Fruit fly (Drosophila melanogaster) whole organism, embryonic: Measurements from ENCODE around the gene PH4alphaNE2.
A peak's percentile ranks its signal among the peaks of the same experiment; 100 is the strongest.

ENCODE experiments used
- Atf3 ChIP-seq: fragments of 200-800 bp; sonication (Bioruptor generic); optimal IDR thresholded peaks from 3 replicates; lab custom pipeline; 2016; ENCODE audit warnings: missing biosample characterization, missing genetic modification characterization
- B-H1 ChIP-seq: fragments of 200-800 bp; sonication (Bioruptor generic); IDR thresholded peaks from 3 replicates; pipeline ENCODE4 v1.3.6; 2022; ENCODE audit warnings: missing biosample characterization, missing genetic modification characterization
- B-H2 ChIP-seq: fragments of 200-800 bp; sonication (Bioruptor generic); optimal IDR thresholded peaks from 2 replicates; lab custom pipeline; 2018; ENCODE audit warnings: missing biosample characterization, mild to moderate bottlenecking, missing genetic modification characterization
- CG11398 ChIP-seq: fragments of 200-800 bp; sonication (Bioruptor generic); optimal IDR thresholded peaks from 2 replicates; lab custom pipeline; 2016; ENCODE audit warnings: missing biosample characterization, missing genetic modification characterization
- CG13123 ChIP-seq: fragments of 200-800 bp; sonication (Bioruptor generic); optimal IDR thresholded peaks from 2 replicates; lab custom pipeline; 2016; ENCODE audit warnings: missing biosample characterization, missing genetic modification characterization
- CG13624 ChIP-seq: fragments of 200-800 bp; sonication (Bioruptor generic); optimal IDR thresholded peaks from 2 replicates; lab custom pipeline; 2016; ENCODE audit warnings: missing biosample characterization, missing genetic modification characterization
- CG1603 ChIP-seq: fragments of 200-800 bp; sonication (Bioruptor generic); optimal IDR thresholded peaks from 2 replicates; lab custom pipeline; 2019; ENCODE audit warnings: missing biosample characterization, mild to moderate bottlenecking, missing genetic modification characterization, moderate library complexity
- CG16813 ChIP-seq: fragments of 200-800 bp; sonication (Bioruptor generic); IDR thresholded peaks from 3 replicates; pipeline ENCODE4 v1.3.6; 2022; ENCODE audit warnings: missing biosample characterization, missing genetic modification characterization; ENCODE audit not compliant: partially characterized antibody
- CG2129 ChIP-seq: fragments of 200-800 bp; sonication (Bioruptor generic); IDR thresholded peaks from 2 replicates; pipeline ENCODE4 v1.3.6; 2022; ENCODE audit warnings: missing biosample characterization, missing genetic modification characterization; ENCODE audit not compliant: partially characterized antibody
- CG2199 ChIP-seq: fragments of 200-800 bp; sonication (Bioruptor generic); IDR thresholded peaks from 3 replicates; pipeline ENCODE4 v1.3.6; 2022; ENCODE audit warnings: missing biosample characterization, missing genetic modification characterization
- CG3163 ChIP-seq: fragments of 200-800 bp; sonication (Bioruptor generic); optimal IDR thresholded peaks from 3 replicates; lab custom pipeline; 2016; ENCODE audit warnings: missing biosample characterization, missing genetic modification characterization
- CG32772 ChIP-seq: fragments of 200-800 bp; sonication (Bioruptor generic); IDR thresholded peaks from 2 replicates; pipeline ENCODE4 v1.3.6; 2022; ENCODE audit warnings: missing biosample characterization, missing genetic modification characterization
- CG4360 ChIP-seq: fragments of 200-800 bp; sonication (Bioruptor generic); IDR thresholded peaks from 2 replicates; pipeline ENCODE4 v1.3.6; 2022; ENCODE audit warnings: missing biosample characterization, missing genetic modification characterization
- CG4404 ChIP-seq: fragments of 200-800 bp; sonication (Bioruptor generic); IDR thresholded peaks from 2 replicates; pipeline ENCODE4 v1.3.6; 2022; ENCODE audit warnings: missing biosample characterization, missing genetic modification characterization
- CG4707 ChIP-seq: fragments of 200-800 bp; sonication (Bioruptor generic); optimal IDR thresholded peaks from 2 replicates; lab custom pipeline; 2018; ENCODE audit warnings: missing biosample characterization, mild to moderate bottlenecking, missing genetic modification characterization, moderate library complexity
- CG5953 ChIP-seq: fragments of 200-800 bp; sonication (Bioruptor generic); IDR thresholded peaks from 2 replicates; pipeline ENCODE4 v1.3.6; 2022; ENCODE audit warnings: missing biosample characterization, missing genetic modification characterization
- CG7372 ChIP-seq: fragments of 200-800 bp; sonication (Bioruptor generic); IDR thresholded peaks from 2 replicates; pipeline ENCODE4 v1.3.6; 2022; ENCODE audit warnings: missing biosample characterization, missing genetic modification characterization
- CG8290 ChIP-seq, 3 experiments: fragments of 200-800 bp; sonication (Bioruptor generic); optimal IDR thresholded peaks; 2 replicates each; lab custom pipeline; 2016 to 2019; ENCODE audit warnings: missing biosample characterization in 3 of 3, missing genetic modification characterization in 3 of 3, mild to moderate bottlenecking in 2 of 3, moderate library complexity in 1 of 3
- CG8388 ChIP-seq: fragments of 200-800 bp; sonication (Bioruptor generic); optimal IDR thresholded peaks from 2 replicates; lab custom pipeline; 2019; ENCODE audit warnings: missing biosample characterization, mild to moderate bottlenecking, missing genetic modification characterization, moderate library complexity
- CG8765 ChIP-seq: fragments of 200-800 bp; sonication (Bioruptor generic); IDR thresholded peaks from 2 replicates; pipeline ENCODE4 v1.3.6; 2022; ENCODE audit warnings: missing biosample characterization, missing genetic modification characterization
- CG8944 ChIP-seq: fragments of 200-800 bp; sonication (Bioruptor generic); optimal IDR thresholded peaks from 3 replicates; lab custom pipeline; 2016; ENCODE audit warnings: missing biosample characterization, missing genetic modification characterization
- HLH4C ChIP-seq: fragments of 200-800 bp; sonication (Bioruptor generic); IDR thresholded peaks from 3 replicates; pipeline ENCODE4 v1.3.6; 2022; ENCODE audit warnings: missing biosample characterization, missing genetic modification characterization; ENCODE audit not compliant: partially characterized antibody
- Jarid2 ChIP-seq: fragments of 200-800 bp; sonication (Bioruptor generic); optimal IDR thresholded peaks from 3 replicates; lab custom pipeline; 2017; ENCODE audit warnings: mild to moderate bottlenecking, missing biosample characterization, missing genetic modification reagents, missing genetic modification characterization
- Med ChIP-seq: fragments of 200-800 bp; sonication (Bioruptor generic); peaks from one replicate; lab custom pipeline; 2016; ENCODE audit warnings: missing biosample characterization, missing genetic modification characterization, mild to moderate bottlenecking, inconsistent platforms, moderate library complexity
- NK7.1 ChIP-seq: fragments of 200-800 bp; sonication (Bioruptor generic); optimal IDR thresholded peaks from 3 replicates; lab custom pipeline; 2016; ENCODE audit warnings: missing biosample characterization, missing genetic modification characterization
- Ptx1 ChIP-seq: fragments of 200-800 bp; sonication (Bioruptor generic); IDR thresholded peaks from 2 replicates; pipeline ENCODE4 v1.3.6; 2022; ENCODE audit warnings: missing biosample characterization, missing genetic modification characterization
- Sox102F ChIP-seq: fragments of 200-800 bp; sonication (Bioruptor generic); optimal IDR thresholded peaks from 2 replicates; lab custom pipeline; 2018; ENCODE audit warnings: missing biosample characterization, mild to moderate bottlenecking, missing genetic modification characterization, moderate library complexity
- Spps ChIP-seq: fragments of 200-800 bp; sonication (Bioruptor generic); optimal IDR thresholded peaks from 2 replicates; lab custom pipeline; 2018; ENCODE audit warnings: missing biosample characterization, mild to moderate bottlenecking, missing genetic modification characterization
- Taf1 ChIP-seq: fragments of 200-800 bp; sonication (Bioruptor generic); IDR thresholded peaks from 2 replicates; pipeline ENCODE4 v1.3.6; 2022; ENCODE audit warnings: missing biosample characterization, missing genetic modification characterization
- Trl ChIP-seq, 3 experiments: fragments of >200 bp in 2 of 3; fragments of 200-800 bp in 1 of 3; sonication (Bioruptor generic) in 1 of 3; optimal IDR thresholded peaks; 2 replicates in 1 of 3; 3 replicates in 2 of 3; lab custom pipeline; 2016 to 2017; ENCODE audit warnings: missing biosample characterization in 1 of 3, missing genetic modification characterization in 1 of 3
- Usf ChIP-seq: fragments of 200-800 bp; sonication (Bioruptor generic); optimal IDR thresholded peaks from 2 replicates; lab custom pipeline; 2017; ENCODE audit warnings: missing genotype, missing biosample characterization, missing genetic modification characterization
- Vsx1 ChIP-seq: fragments of 200-800 bp; sonication (Bioruptor generic); optimal IDR thresholded peaks from 2 replicates; lab custom pipeline; 2017; ENCODE audit warnings: missing biosample characterization, mild to moderate bottlenecking, missing genetic modification characterization, missing genetic modification reagents
- abd-A ChIP-seq: fragments of 200-800 bp; sonication (Bioruptor generic); optimal IDR thresholded peaks from 3 replicates; lab custom pipeline; 2019; ENCODE audit warnings: missing biosample characterization, mild to moderate bottlenecking, missing genetic modification characterization, moderate library complexity
- chm ChIP-seq: fragments of 200-800 bp; sonication (Bioruptor generic); IDR thresholded peaks from 2 replicates; pipeline ENCODE4 v1.3.6; 2022; ENCODE audit warnings: missing biosample characterization, missing genetic modification characterization
- danr ChIP-seq: fragments of 200-800 bp; sonication (Bioruptor generic); IDR thresholded peaks from 2 replicates; pipeline ENCODE4 v1.3.6; 2022; ENCODE audit warnings: missing biosample characterization, missing genetic modification characterization
- dimm ChIP-seq: fragments of 200-800 bp; sonication (Bioruptor generic); IDR thresholded peaks from 2 replicates; pipeline ENCODE4 v1.3.6; 2022; ENCODE audit warnings: missing biosample characterization, missing genetic modification characterization
- dmrt11E ChIP-seq: fragments of 200-800 bp; sonication (Bioruptor generic); optimal IDR thresholded peaks from 3 replicates; lab custom pipeline; 2018; ENCODE audit warnings: missing biosample characterization, mild to moderate bottlenecking, missing genetic modification characterization, moderate library complexity
- fd102C ChIP-seq: fragments of 200-800 bp; sonication (Bioruptor generic); optimal IDR thresholded peaks from 2 replicates; lab custom pipeline; 2018; ENCODE audit warnings: missing biosample characterization, mild to moderate bottlenecking, missing genetic modification characterization, moderate library complexity
- gce ChIP-seq: fragments of 200-800 bp; sonication (Bioruptor generic); IDR thresholded peaks from 3 replicates; pipeline ENCODE4 v1.3.6; 2022; ENCODE audit warnings: missing biosample characterization, missing genetic modification characterization
- gcm ChIP-seq: fragments of 200-800 bp; sonication (Bioruptor generic); optimal IDR thresholded peaks from 2 replicates; lab custom pipeline; 2019; ENCODE audit warnings: missing biosample characterization, mild to moderate bottlenecking, missing genetic modification characterization, moderate library complexity
- hb ChIP-seq: fragments of 200-800 bp; sonication (Bioruptor generic); IDR thresholded peaks from 3 replicates; pipeline ENCODE4 v1.3.6; 2022; ENCODE audit warnings: missing biosample characterization, missing genetic modification characterization; ENCODE audit not compliant: partially characterized antibody
- inv ChIP-seq: fragments of 200-800 bp; sonication (Bioruptor generic); IDR thresholded peaks from 2 replicates; pipeline ENCODE4 v1.3.6; 2022; ENCODE audit warnings: missing biosample characterization, missing genetic modification characterization; ENCODE audit not compliant: partially characterized antibody
- ken ChIP-seq: fragments of 200-800 bp; sonication (Bioruptor generic); IDR thresholded peaks from 3 replicates; pipeline ENCODE4 v1.3.6; 2022; ENCODE audit warnings: missing biosample characterization, missing genetic modification characterization
- lmd ChIP-seq: fragments of 200-800 bp; sonication (Bioruptor generic); IDR thresholded peaks from 2 replicates; pipeline ENCODE4 v1.3.6; 2022; ENCODE audit warnings: missing biosample characterization, missing genetic modification characterization
- prd ChIP-seq, 3 experiments: fragments of >200 bp in 2 of 3; fragments of 200-800 bp in 1 of 3; sonication (Bioruptor generic) in 1 of 3; optimal IDR thresholded peaks in 2 of 3; IDR thresholded peaks in 1 of 3; 2 replicates in 2 of 3; 3 replicates in 1 of 3; pipeline versions ENCODE4 v1.3.6 to Lab custom; 2017 to 2022; ENCODE audit warnings: missing biosample characterization in 1 of 3, missing genetic modification characterization in 1 of 3
- psq ChIP-seq: fragments of 200-800 bp; sonication (Bioruptor generic); optimal IDR thresholded peaks from 2 replicates; lab custom pipeline; 2017; ENCODE audit warnings: missing biosample characterization, missing genetic modification characterization
- repo ChIP-seq: fragments of 200-800 bp; sonication (Bioruptor generic); optimal IDR thresholded peaks from 2 replicates; lab custom pipeline; 2016; ENCODE audit warnings: missing biosample characterization, missing genetic modification characterization
- run ChIP-seq: fragments of 200-800 bp; sonication (Bioruptor generic); optimal IDR thresholded peaks from 3 replicates; lab custom pipeline; 2018; ENCODE audit warnings: missing biosample characterization, mild to moderate bottlenecking, missing genetic modification characterization
- sisA ChIP-seq: fragments of 200-800 bp; sonication (Bioruptor generic); IDR thresholded peaks from 2 replicates; pipeline ENCODE4 v1.3.6; 2022; ENCODE audit warnings: missing biosample characterization, missing genetic modification characterization
- zfh2 ChIP-seq: fragments of 200-800 bp; sonication (Bioruptor generic); optimal IDR thresholded peaks from 2 replicates; lab custom pipeline; 2016; ENCODE audit warnings: missing biosample characterization, missing genetic modification characterization

PH4alphaNE2 gene

DNA sequence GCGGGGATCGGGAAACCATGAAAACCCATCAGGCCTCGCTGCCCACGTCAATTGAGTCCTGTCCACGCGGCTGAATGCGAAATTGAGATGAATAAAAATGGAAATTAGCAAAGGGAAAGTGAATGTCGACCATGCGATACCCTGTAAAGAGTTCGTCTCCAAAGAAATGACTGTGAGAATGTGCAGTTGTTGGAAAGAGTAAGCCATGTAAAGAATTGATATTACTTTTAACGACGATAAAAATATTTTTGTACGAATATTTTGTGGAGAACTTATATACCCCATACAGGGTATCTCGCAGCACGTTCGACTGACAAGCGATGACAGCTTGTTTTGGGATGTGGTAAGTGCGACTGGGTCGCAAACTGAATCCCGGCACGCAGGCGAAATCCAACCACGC lies 10.8 kb downstream of the PH4alphaNE2 start (continued):
- TF ChIP-seq Atf3 (GFP tag; lab: Kevin White, UChicago) = no peak
- TF ChIP-seq abd-A (tag; lab: Kevin White, UChicago) = no peak
- peak; percentile 53; the same call in 1 of the 2 replicates for TF ChIP-seq CG4404 (GFP tag; lab: Robert Waterston, UW)
- no peak for TF ChIP-seq CG11398 (GFP tag; lab: Kevin White, UChicago)
- TF ChIP-seq gcm = no peak
- no peak for TF ChIP-seq HLH4C
- no peak for TF ChIP-seq CG13123
- peak; percentile 12 for TF ChIP-seq fd102C
- TF ChIP-seq Usf (GFP tag; lab: Kevin White, UChicago) = no peak
- no peak for TF ChIP-seq CG8388
- no peak for TF ChIP-seq CG16813
- TF ChIP-seq Vsx1 (GFP tag; lab: Kevin White, UChicago) = no peak
- no peak for TF ChIP-seq NK7.1 (GFP tag; lab: Kevin White, UChicago)
- peak; percentile 50 for TF ChIP-seq sisA (GFP tag; lab: Robert Waterston, UW)
- TF ChIP-seq CG3163 (GFP tag; lab: Kevin White, UChicago) = no peak
- no peak for TF ChIP-seq Jarid2
- TF ChIP-seq prd (optimal IDR thresholded peaks at IDR 0.05; lab: Kevin White, UChicago) = no peak
- peak; percentile 84 for TF ChIP-seq prd (GFP tag; IDR thresholded peaks at IDR 0.05; lab: Robert Waterston, UW)
- TF ChIP-seq Trl (optimal IDR thresholded peaks at IDR 0.05; lab: Kevin White, UChicago) = no peak
- peak; percentile 26 for TF ChIP-seq Trl (GFP tag; optimal IDR thresholded peaks at IDR 0.05; lab: Kevin White, UChicago)
- TF ChIP-seq Sox102F (GFP tag; lab: Kevin White, UChicago) = peak; percentile 54
- TF ChIP-seq CG13624 = no peak
- no peak for TF ChIP-seq Taf1 (GFP tag; lab: Robert Waterston, UW)
- TF ChIP-seq CG4360 (GFP tag; lab: Robert Waterston, UW) = no peak
- no peak for TF ChIP-seq B-H1 (GFP tag; lab: Robert Waterston, UW)
- TF ChIP-seq dmrt11E (tag; lab: Kevin White, UChicago) = peak; percentile 48
- no peak for TF ChIP-seq Med (GFP tag; lab: Kevin White, UChicago)
- peak; percentile 26; the same call in 1 of the 2 replicates for TF ChIP-seq chm (GFP tag; lab: Robert Waterston, UW)
- TF ChIP-seq CG8290 (GFP tag; optimal IDR thresholded peaks at IDR 0.05; lab: Kevin White, UChicago) = no peak
- TF ChIP-seq CG8290 (tag; optimal IDR thresholded peaks at IDR 0.05; lab: Kevin White, UChicago) = no peak
- TF ChIP-seq gce = 0 out of 3 replicates have a peak, but pooled peaks have one; percentile 6
- no peak for TF ChIP-seq run
- peak; percentile 58 for TF ChIP-seq CG32772
- TF ChIP-seq ken (GFP tag; lab: Robert Waterston, UW) = no peak
- TF ChIP-seq CG2199 (GFP tag; lab: Robert Waterston, UW) = no peak
- TF ChIP-seq CG8944 = peak; percentile 17
- no peak for TF ChIP-seq repo
- no peak for TF ChIP-seq CG5953 (GFP tag; lab: Robert Waterston, UW)
- TF ChIP-seq psq (GFP tag; lab: Kevin White, UChicago) = no peak
- no peak for TF ChIP-seq CG7372 (GFP tag; lab: Robert Waterston, UW)
- no peak for TF ChIP-seq inv (GFP tag; lab: Robert Waterston, UW)
- no peak for TF ChIP-seq dimm
- peak; percentile 38; the same call in 1 of the 2 replicates for TF ChIP-seq CG8765 (GFP tag; lab: Robert Waterston, UW)
- TF ChIP-seq B-H2 (GFP tag; lab: Kevin White, UChicago) = no peak
- TF ChIP-seq Ptx1 (GFP tag; lab: Robert Waterston, UW) = peak; percentile 55; the same call in 1 of the 2 replicates
- no peak for TF ChIP-seq CG4707
- no peak for TF ChIP-seq danr (GFP tag; lab: Robert Waterston, UW)
- no peak for TF ChIP-seq CG1603
- TF ChIP-seq lmd (GFP tag; lab: Robert Waterston, UW) = peak; percentile 43; the same call in 1 of the 2 replicates
- no peak for TF ChIP-seq Spps
- TF ChIP-seq hb (GFP tag; lab: Robert Waterston, UW) = no peak
- no peak for TF ChIP-seq CG2129 (GFP tag; lab: Robert Waterston, UW)
- peak; percentile 21 for TF ChIP-seq zfh2
